Worm (Caenorhabditis elegans) whole organism, midembryonic: ENCODE measurements around the gene T24D5.3.
"Not testable (repeated sequence)": the region's sequence is repeated elsewhere in the genome, so short reads cannot be mapped to it uniquely, and the experiment has no call there.

Experiments used
- T22C8.4 ChIP-seq: fragments of 200-800 bp; sonication (Bioruptor generic); IDR thresholded peaks from 2 replicates; pipeline ENCODE4 v1.3.6; 2022; ENCODE audit warnings: missing genetic modification characterization, missing compliant biosample characterization
- cog-1 ChIP-seq: sonication (generic microtip); optimal IDR thresholded peaks from 2 replicates; lab custom pipeline; 2016; ENCODE audit warnings: missing genetic modification characterization, missing compliant biosample characterization
- flt-1 ChIP-seq: fragments of 200-800 bp; sonication (Bioruptor generic); IDR thresholded peaks from 2 replicates; pipeline ENCODE4 v1.3.6; 2022; ENCODE audit warnings: missing genetic modification characterization, missing compliant biosample characterization
- klf-2 ChIP-seq: fragments of 200-800 bp; sonication (Bioruptor generic); conservative IDR thresholded peaks from 2 replicates; pipeline ENCODE4 v1.3.6; 2022; ENCODE audit warnings: missing genetic modification reagents, missing genetic modification characterization, missing compliant biosample characterization
- med-1 ChIP-seq: sonication (generic microtip); optimal IDR thresholded peaks from 2 replicates; lab custom pipeline; 2017; ENCODE audit warnings: missing genetic modification characterization, mild to moderate bottlenecking, missing compliant biosample characterization, antibody characterized with exemption, missing genetic modification reagents; ENCODE audit not compliant: insufficient read depth
- ref-1 ChIP-seq: fragments of 200-800 bp; sonication (Bioruptor generic); conservative IDR thresholded peaks from 2 replicates; pipeline ENCODE4 v1.3.6; 2022; ENCODE audit warnings: missing genetic modification reagents, missing genetic modification characterization, missing compliant biosample characterization
- tab-1 ChIP-seq: fragments of 200-800 bp; sonication (Bioruptor generic); IDR thresholded peaks from 2 replicates; pipeline ENCODE4 v1.3.6; 2022; ENCODE audit warnings: missing genetic modification characterization, missing compliant biosample characterization
- ztf-23 ChIP-seq: fragments of 200-800 bp; sonication (Bioruptor generic); IDR thresholded peaks from 2 replicates; pipeline ENCODE4 v1.3.6; 2022; ENCODE audit warnings: missing genetic modification reagents, missing genetic modification characterization, missing compliant biosample characterization
- ztf-29 ChIP-seq: fragments of 200-800 bp; sonication (Bioruptor generic); IDR thresholded peaks from 2 replicates; pipeline ENCODE4 v1.3.6; 2022; ENCODE audit warnings: missing genetic modification reagents, missing genetic modification characterization, missing compliant biosample characterization

Gene T24D5.3

DNA sequence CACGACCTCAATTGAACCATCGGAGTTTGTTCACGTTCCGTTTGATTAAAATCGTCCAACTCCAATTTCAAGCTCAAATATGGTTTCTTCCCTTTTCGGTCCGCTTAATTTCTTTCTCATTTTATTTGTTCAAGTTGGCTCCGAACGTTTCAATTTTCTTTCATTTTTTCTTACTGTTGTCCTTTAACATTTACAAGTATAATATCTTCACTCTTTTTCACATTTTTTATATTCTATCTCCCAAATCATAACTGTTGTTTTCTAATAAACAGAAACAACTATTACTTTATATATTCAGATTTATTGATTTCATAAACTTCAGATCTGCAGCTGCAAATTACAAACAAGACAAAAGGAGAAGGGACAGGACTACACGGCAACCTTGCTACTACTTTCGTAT lies 3.6 kb downstream of the T24D5.3 start:
- no peak for TF ChIP-seq med-1 (GFP tag; lab: Kevin White, UChicago)

DNA sequence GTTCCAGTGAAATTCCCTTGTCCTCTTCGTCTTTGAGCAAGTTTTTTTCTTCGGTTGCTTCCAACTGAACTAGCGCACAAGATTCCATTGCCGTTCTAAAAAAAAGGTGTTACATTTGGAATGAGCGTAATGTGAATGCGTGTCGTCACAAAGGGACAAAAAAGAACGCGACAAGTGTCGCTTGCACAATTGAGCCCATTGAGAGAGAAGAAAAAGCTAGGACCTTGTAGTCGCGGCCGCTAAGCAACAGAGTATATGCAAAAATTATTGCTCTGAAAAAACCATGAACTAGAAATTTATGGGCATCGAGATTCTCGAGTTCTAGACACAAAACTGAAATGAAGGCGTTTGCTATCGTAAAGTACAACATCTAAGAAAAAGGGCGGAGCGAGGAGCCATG lies 6.5 kb downstream of the T24D5.3 start, which contains the start of gene T24D5.2:
TSS of gene T24D5.2 (minus strand) at position 101 of the 400 bp plus-strand sequence.
- TF ChIP-seq med-1 (GFP tag; lab: Kevin White, UChicago) = no peak
- TF ChIP-seq flt-1 (GFP tag; lab: Robert Waterston, UW) = no peak
- no peak for TF ChIP-seq klf-2 (GFP tag; lab: Robert Waterston, UW)
- no peak for TF ChIP-seq ref-1 (GFP tag; lab: Robert Waterston, UW)
- no peak for TF ChIP-seq ztf-29 (GFP tag; lab: Robert Waterston, UW)
- TF ChIP-seq cog-1 = no peak
- TF ChIP-seq T22C8.4 (GFP tag; lab: Robert Waterston, UW) = no peak
- TF ChIP-seq ztf-23 (GFP tag; lab: Robert Waterston, UW) = no peak
- TF ChIP-seq tab-1 (GFP tag; lab: Robert Waterston, UW) = no peak

DNA sequence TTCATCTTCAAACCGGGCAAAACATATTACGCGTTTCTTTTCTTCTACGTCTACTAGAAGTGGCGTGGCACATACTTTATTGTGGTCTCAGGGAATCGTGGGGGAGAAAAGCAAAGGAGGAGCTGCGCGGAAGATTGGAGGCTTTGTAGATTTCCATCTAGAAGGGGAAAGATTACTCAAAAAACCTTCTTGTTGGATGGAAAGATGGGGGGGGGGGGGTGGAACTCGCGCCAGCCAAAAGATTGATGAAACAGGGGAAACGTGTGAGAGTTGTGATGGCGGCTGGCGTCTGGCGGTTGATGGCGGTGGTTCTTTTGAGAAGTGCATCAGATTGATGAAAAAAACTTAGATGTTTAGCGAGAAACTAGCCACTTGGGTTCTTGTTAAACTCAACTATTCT lies 9.6 kb downstream of the T24D5.3 start:
- TF ChIP-seq T22C8.4 (GFP tag; lab: Robert Waterston, UW) = no peak
- TF ChIP-seq tab-1 (GFP tag; lab: Robert Waterston, UW) = no peak
- TF ChIP-seq ref-1 (GFP tag; lab: Robert Waterston, UW) = no peak
- no peak for TF ChIP-seq cog-1
- TF ChIP-seq klf-2 (GFP tag; lab: Robert Waterston, UW) = no peak
- no peak for TF ChIP-seq med-1 (GFP tag; lab: Kevin White, UChicago)
- TF ChIP-seq ztf-23 (GFP tag; lab: Robert Waterston, UW) = no peak

DNA sequence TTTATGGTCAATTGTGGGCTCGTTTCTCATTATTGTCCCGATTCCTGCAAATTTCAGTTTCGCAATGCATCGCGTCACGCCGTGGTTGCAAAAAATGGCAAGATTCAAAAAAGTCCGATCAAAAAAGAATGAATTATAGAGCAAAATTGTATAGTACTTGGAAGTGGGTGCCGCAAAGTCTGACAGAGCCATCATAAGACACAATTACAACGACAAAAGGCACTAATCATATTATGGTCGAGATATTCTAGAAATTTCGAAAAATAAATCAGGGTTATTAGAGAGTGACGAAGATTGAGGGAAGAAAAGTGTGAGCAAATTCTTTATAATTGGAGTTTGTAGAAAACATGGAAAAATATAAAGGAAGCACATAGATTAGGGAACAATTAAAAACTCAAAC lies 15.3 kb downstream of the T24D5.3 start:
- no peak for TF ChIP-seq ztf-23 (GFP tag; lab: Robert Waterston, UW)
- no peak for TF ChIP-seq ztf-29 (GFP tag; lab: Robert Waterston, UW)

DNA sequence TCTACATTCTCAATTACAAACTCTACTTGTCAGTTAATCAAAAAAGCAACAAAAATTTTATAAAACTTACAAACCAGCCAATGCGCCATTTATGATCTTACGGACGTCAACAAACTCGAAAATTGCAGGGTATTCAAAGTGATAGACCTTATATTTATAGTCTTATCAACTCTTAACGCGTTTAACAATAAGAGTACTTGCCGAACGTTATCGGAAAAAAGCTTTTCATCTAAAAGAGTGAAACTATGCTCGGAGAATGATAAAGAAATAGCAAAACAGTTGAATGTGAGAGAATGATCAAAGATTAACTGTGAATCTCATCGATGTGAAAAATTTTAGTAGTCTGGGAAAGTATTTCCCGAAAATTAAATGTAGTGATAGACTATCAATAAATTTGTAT lies 16.1 kb downstream of the T24D5.3 start:
- TF ChIP-seq cog-1 (no peak), ztf-23 (GFP tag; lab: Robert Waterston, UW) (no peak), med-1 (GFP tag; lab: Kevin White, UChicago) (no peak), ztf-29 (GFP tag; lab: Robert Waterston, UW) (no peak), flt-1 (GFP tag; lab: Robert Waterston, UW) (no peak), ref-1 (GFP tag; lab: Robert Waterston, UW) (no peak), klf-2 (GFP tag; lab: Robert Waterston, UW) (no peak), T22C8.4 (GFP tag; lab: Robert Waterston, UW) (no peak), tab-1 (GFP tag; lab: Robert Waterston, UW) (no peak)

DNA sequence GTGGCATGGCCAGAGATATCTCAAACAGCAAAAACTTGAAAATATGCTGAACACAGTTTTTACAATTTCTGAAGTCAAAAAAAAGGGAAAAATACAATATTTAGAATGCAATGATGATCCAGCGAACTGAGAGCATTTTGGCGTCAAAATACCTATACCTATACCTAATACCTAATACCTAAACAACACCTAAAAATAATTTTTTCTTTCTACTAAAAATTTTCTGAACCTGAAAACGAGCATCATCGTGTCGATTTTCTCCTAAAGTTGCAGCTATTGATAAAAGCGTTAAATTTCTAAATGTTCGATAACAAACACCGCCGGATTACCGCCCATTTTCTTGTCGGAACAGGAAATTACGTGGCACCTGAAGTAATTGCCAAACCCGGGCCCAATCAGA lies 17.0 kb downstream of the T24D5.3 start, which contains the start of gene T24D5.4:
TSS of gene T24D5.4 (plus strand) at position 301 of the 400 bp plus-strand sequence.
- TF ChIP-seq klf-2 (GFP tag; lab: Robert Waterston, UW) (no peak), cog-1 (no peak), ztf-23 (GFP tag; lab: Robert Waterston, UW) (no peak), ref-1 (GFP tag; lab: Robert Waterston, UW) (no peak), med-1 (GFP tag; lab: Kevin White, UChicago) (no peak), ztf-29 (GFP tag; lab: Robert Waterston, UW) (no peak), flt-1 (GFP tag; lab: Robert Waterston, UW) (no peak), tab-1 (GFP tag; lab: Robert Waterston, UW) (no peak), T22C8.4 (GFP tag; lab: Robert Waterston, UW) (no peak)

DNA sequence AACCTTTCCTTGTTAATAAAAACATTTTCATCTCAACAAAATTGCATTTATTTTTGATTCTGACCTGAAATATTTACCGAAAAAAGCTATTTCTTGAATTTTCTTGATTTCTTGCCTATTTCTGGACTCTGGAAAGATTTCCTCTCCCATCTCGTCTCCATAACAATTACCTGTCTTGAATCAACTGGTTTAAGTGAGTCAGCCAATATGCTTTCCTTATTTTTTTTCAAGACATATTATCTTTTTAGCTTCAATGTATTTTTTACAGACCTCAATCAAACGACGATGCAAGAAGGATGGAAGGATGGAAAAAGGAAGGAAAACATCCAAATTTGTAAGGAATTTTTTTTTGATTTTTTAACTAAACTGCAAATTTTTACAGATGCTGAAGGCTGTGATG lies 22.7 kb downstream of the T24D5.3 start:
- TF ChIP-seq tab-1 (GFP tag; lab: Robert Waterston, UW) = no peak
- no peak for TF ChIP-seq ref-1 (GFP tag; lab: Robert Waterston, UW)
- TF ChIP-seq flt-1 (GFP tag; lab: Robert Waterston, UW) = no peak
- no peak for TF ChIP-seq ztf-29 (GFP tag; lab: Robert Waterston, UW)
- TF ChIP-seq cog-1 = no peak
- TF ChIP-seq T22C8.4 (GFP tag; lab: Robert Waterston, UW) = no peak
- TF ChIP-seq med-1 (GFP tag; lab: Kevin White, UChicago) = no peak
- no peak for TF ChIP-seq ztf-23 (GFP tag; lab: Robert Waterston, UW)
- no peak for TF ChIP-seq klf-2 (GFP tag; lab: Robert Waterston, UW)

DNA sequence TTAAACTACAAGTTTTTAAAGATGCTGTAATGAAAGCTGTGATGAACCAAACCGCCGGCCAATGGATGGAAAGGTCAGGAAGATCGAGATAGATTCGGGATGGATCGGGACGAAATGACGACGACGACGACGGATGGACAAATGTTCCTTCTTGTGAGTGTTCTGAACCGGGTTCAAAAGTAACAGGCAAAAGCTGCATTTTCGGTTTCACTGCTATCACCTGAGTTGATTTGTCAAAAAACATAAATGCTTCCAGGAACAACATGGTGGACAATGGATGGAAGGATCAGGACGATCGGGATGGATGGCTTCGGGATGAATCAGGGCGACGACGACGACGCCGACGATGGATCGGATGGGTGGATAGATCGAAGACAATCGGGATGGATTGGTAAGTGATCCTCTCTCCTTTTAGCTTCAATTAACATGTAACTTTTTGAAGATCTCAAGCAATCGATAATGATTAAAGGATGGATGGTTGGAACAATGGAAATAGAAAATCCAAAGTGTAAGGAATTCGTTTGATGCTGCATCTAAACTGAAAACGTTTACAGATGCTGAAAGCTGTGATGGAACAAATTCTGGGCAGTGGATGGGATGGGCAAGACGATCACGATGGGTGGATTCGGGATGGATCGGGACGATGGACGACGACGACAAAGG lies 23.6 kb downstream of the T24D5.3 start, which contains the start of the genes T24D5.6 and R09A8.9:
TSS of gene T24D5.6 (plus strand) at position 301 of the 663 bp plus-strand sequence.
TSS of gene R09A8.9 (plus strand) at position 613 of the 663 bp plus-strand sequence.
- TF ChIP-seq T22C8.4 (GFP tag; lab: Robert Waterston, UW) (no peak), flt-1 (GFP tag; lab: Robert Waterston, UW) (no peak), tab-1 (GFP tag; lab: Robert Waterston, UW) (no peak), ref-1 (GFP tag; lab: Robert Waterston, UW) (no peak), klf-2 (GFP tag; lab: Robert Waterston, UW) (no peak), med-1 (GFP tag; lab: Kevin White, UChicago) (no peak), ztf-29 (GFP tag; lab: Robert Waterston, UW) (no peak), cog-1 (no peak), ztf-23 (GFP tag; lab: Robert Waterston, UW) (no peak)

DNA sequence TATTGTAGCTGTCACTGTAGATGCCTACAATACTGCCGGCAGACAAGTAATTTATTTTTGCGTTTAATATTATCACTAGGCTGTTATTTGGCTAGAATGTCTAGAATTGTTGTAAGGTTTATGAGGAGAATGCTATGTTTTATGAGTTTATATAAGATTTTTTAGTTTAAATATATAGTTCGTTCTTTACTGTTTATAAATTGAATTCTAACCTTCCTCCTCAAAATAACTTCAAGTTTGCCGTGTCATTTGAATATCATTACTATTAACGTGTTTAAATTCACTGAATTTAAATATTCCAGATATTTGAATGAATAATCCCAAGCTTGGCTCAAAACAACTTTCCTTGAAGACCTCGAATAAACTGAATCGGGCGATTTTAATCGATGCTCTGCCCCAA lies 33.6 kb downstream of the T24D5.3 start, which contains the start of gene R09A8.1:
TSS of gene R09A8.1 (plus strand) at position 301 of the 400 bp plus-strand sequence.
- not testable (repeated sequence) for TF ChIP-seq ztf-29, T22C8.4, tab-1 (GFP tag; lab: Robert Waterston, UW)
